Worm (Caenorhabditis elegans) whole organism, late embryonic: ENCODE measurements around the gene col-103.

Experiments
- C08G9.2 ChIP-seq: sonication (generic microtip); optimal IDR thresholded peaks from 2 replicates; lab custom pipeline; 2016; ENCODE audit warnings: mild to moderate bottlenecking, missing genetic modification characterization, moderate library complexity, missing compliant biosample characterization
- C38D4.7 ChIP-seq: fragments of 200-800 bp; sonication (Bioruptor generic); optimal IDR thresholded peaks from 2 replicates; lab custom pipeline; 2018; ENCODE audit warnings: mild to moderate bottlenecking, missing genetic modification characterization, moderate library complexity, missing compliant biosample characterization
- K02D7.2 ChIP-seq: sonication (generic microtip); optimal IDR thresholded peaks from 2 replicates; lab custom pipeline; 2017; ENCODE audit warnings: mild to moderate bottlenecking, missing genetic modification characterization, missing compliant biosample characterization
- ama-1 ChIP-seq: fragments of 150-350 bp; optimal IDR thresholded peaks from 2 replicates; lab custom pipeline; 2014
- ceh-18 ChIP-seq: sonication (generic microtip); optimal IDR thresholded peaks from 2 replicates; lab custom pipeline; 2016; ENCODE audit warnings: missing genetic modification characterization, missing compliant biosample characterization
- ceh-19 ChIP-seq: fragments of 200-800 bp; sonication (Bioruptor generic); optimal IDR thresholded peaks from 2 replicates; lab custom pipeline; 2018; ENCODE audit warnings: mild to moderate bottlenecking, missing genetic modification characterization, missing compliant biosample characterization
- ceh-24 ChIP-seq: sonication (generic microtip); optimal IDR thresholded peaks from 2 replicates; lab custom pipeline; 2016; ENCODE audit warnings: mild to moderate bottlenecking, missing genetic modification characterization, missing compliant biosample characterization
- ceh-45 ChIP-seq: fragments of 200-800 bp; sonication (Bioruptor generic); IDR thresholded peaks from 2 replicates; pipeline ENCODE4 v1.3.6; 2022; ENCODE audit warnings: missing genetic modification reagents, missing genetic modification characterization, missing compliant biosample characterization
- ceh-9 ChIP-seq: sonication (generic microtip); optimal IDR thresholded peaks from 2 replicates; lab custom pipeline; 2016; ENCODE audit warnings: mild to moderate bottlenecking, missing genetic modification characterization, inconsistent platforms, missing compliant biosample characterization
- che-1 ChIP-seq: sonication (generic microtip); optimal IDR thresholded peaks from 2 replicates; lab custom pipeline; 2016; ENCODE audit warnings: mild to moderate bottlenecking, missing genetic modification characterization, missing compliant biosample characterization
- dve-1 ChIP-seq: sonication (generic microtip); optimal IDR thresholded peaks from 2 replicates; lab custom pipeline; 2017; ENCODE audit warnings: antibody characterized with exemption, mild to moderate bottlenecking, missing genetic modification characterization, missing compliant biosample characterization
- elt-2 ChIP-seq: sonication (generic microtip); optimal IDR thresholded peaks from 2 replicates; lab custom pipeline; 2016; ENCODE audit warnings: missing genetic modification reagents, missing genetic modification characterization, missing compliant biosample characterization
- hlh-13 ChIP-seq: fragments of 200-800 bp; sonication (Bioruptor generic); optimal IDR thresholded peaks from 2 replicates; lab custom pipeline; 2018; ENCODE audit warnings: mild to moderate bottlenecking, missing genetic modification characterization, missing compliant biosample characterization
- hlh-15 ChIP-seq: sonication (generic microtip); optimal IDR thresholded peaks from 2 replicates; lab custom pipeline; 2016; ENCODE audit warnings: missing genetic modification characterization, missing compliant biosample characterization
- hlh-30 ChIP-seq: sonication (generic microtip); optimal IDR thresholded peaks from 2 replicates; lab custom pipeline; 2017; ENCODE audit warnings: antibody characterized with exemption, missing genetic modification characterization, missing compliant biosample characterization; ENCODE audit not compliant: insufficient read depth
- hlh-6 ChIP-seq: sonication (generic microtip); optimal IDR thresholded peaks from 2 replicates; lab custom pipeline; 2016; ENCODE audit warnings: missing genotype, missing genetic modification characterization, missing compliant biosample characterization
- mec-3 ChIP-seq: sonication (generic microtip); optimal IDR thresholded peaks from 2 replicates; lab custom pipeline; 2016; ENCODE audit warnings: borderline replicate concordance, missing genetic modification characterization, missing compliant biosample characterization
- nhr-232 ChIP-seq: sonication (generic microtip); optimal IDR thresholded peaks from 2 replicates; lab custom pipeline; 2016; ENCODE audit warnings: missing genetic modification characterization, missing compliant biosample characterization
- odd-2 ChIP-seq: sonication (generic microtip); optimal IDR thresholded peaks from 2 replicates; lab custom pipeline; 2017; ENCODE audit warnings: antibody characterized with exemption, mild to moderate bottlenecking, missing genetic modification characterization, missing compliant biosample characterization
- pag-3 ChIP-seq: sonication (generic microtip); optimal IDR thresholded peaks from 2 replicates; lab custom pipeline; 2016; ENCODE audit warnings: missing compliant biosample characterization, missing genetic modification characterization, borderline replicate concordance
- pat-9 ChIP-seq: fragments of 200-800 bp; sonication (Bioruptor generic); optimal IDR thresholded peaks from 2 replicates; lab custom pipeline; 2018; ENCODE audit warnings: mild to moderate bottlenecking, missing genetic modification characterization, moderate library complexity, missing compliant biosample characterization
- pha-4 ChIP-seq: fragments of 150-350 bp; optimal IDR thresholded peaks from 2 replicates; lab custom pipeline; 2018; ENCODE audit warnings: missing biosample characterization, missing genetic modification reagents, missing genetic modification characterization
- pros-1 ChIP-seq: fragments of 150-350 bp; optimal IDR thresholded peaks from 2 replicates; lab custom pipeline; 2014; ENCODE audit warnings: missing biosample characterization, missing genetic modification reagents, missing genetic modification characterization
- ref-2 ChIP-seq: sonication (generic microtip); optimal IDR thresholded peaks from 2 replicates; lab custom pipeline; 2016; ENCODE audit warnings: missing genetic modification characterization, missing compliant biosample characterization
- rnt-1 ChIP-seq: sonication (generic microtip); optimal IDR thresholded peaks from 2 replicates; lab custom pipeline; 2016; ENCODE audit warnings: missing genetic modification characterization, missing compliant biosample characterization
- sox-2 ChIP-seq: fragments of 200-800 bp; sonication (Bioruptor generic); IDR thresholded peaks from 2 replicates; pipeline ENCODE4 v1.3.6; 2022; ENCODE audit warnings: missing genetic modification reagents, missing genetic modification characterization, missing compliant biosample characterization
- syd-9 ChIP-seq: sonication (generic microtip); optimal IDR thresholded peaks from 2 replicates; lab custom pipeline; 2016; ENCODE audit warnings: mild to moderate bottlenecking, missing genetic modification characterization, moderate library complexity, missing compliant biosample characterization
- tbx-7 ChIP-seq: sonication (generic microtip); optimal IDR thresholded peaks from 2 replicates; lab custom pipeline; 2016; ENCODE audit warnings: missing genotype, missing genetic modification characterization, missing compliant biosample characterization
- unc-42 ChIP-seq: sonication (generic microtip); optimal IDR thresholded peaks from 2 replicates; lab custom pipeline; 2016; ENCODE audit warnings: missing genotype, missing genetic modification characterization, missing compliant biosample characterization
- unc-55 ChIP-seq: sonication (generic microtip); optimal IDR thresholded peaks from 2 replicates; lab custom pipeline; 2017; ENCODE audit warnings: missing biosample characterization, missing genetic modification reagents, missing genetic modification characterization
- ztf-16 ChIP-seq: sonication (generic microtip); optimal IDR thresholded peaks from 2 replicates; lab custom pipeline; 2017; ENCODE audit warnings: missing genetic modification characterization, missing compliant biosample characterization

Gene col-103

DNA sequence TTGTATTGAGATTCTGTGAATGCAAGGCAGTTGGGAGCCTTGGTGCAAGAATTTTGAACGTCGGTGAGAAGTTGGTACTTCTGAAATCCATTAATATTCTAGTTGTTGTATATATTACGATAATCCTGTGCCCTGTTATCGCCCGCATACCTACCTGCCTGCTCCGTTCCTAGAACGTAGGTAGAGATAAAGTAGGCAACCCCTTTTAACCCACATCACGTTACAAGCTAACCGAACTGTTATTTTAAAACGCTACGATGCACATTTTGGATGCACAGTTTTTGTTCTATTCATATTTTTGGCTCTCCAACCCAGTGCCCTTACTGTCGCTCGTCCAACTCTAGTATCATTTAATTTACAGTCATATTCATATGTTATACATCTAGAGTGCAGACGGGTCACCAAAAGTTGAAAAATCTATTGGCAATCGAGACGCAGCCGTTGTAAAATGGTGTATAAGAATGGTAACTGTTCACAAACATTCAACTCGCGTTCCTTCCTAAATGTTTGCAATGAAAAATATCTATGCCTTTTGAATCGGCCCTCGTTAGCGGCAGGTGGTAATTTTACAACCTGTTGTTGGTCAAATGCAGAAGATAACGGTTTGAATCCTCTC is 9.0 kb downstream of the col-103 start:
- no peak for TF ChIP-seq nhr-232
- no peak for TF ChIP-seq ztf-16 (tag; lab: Kevin White, UChicago)
- TF ChIP-seq rnt-1 (tag; lab: Kevin White, UChicago): no peak
- no peak for TF ChIP-seq unc-55
- TF ChIP-seq odd-2 (tag; lab: Kevin White, UChicago): no peak
- TF ChIP-seq pat-9 (tag; lab: Kevin White, UChicago): no peak
- TF ChIP-seq hlh-30 (tag; lab: Kevin White, UChicago): no peak

DNA sequence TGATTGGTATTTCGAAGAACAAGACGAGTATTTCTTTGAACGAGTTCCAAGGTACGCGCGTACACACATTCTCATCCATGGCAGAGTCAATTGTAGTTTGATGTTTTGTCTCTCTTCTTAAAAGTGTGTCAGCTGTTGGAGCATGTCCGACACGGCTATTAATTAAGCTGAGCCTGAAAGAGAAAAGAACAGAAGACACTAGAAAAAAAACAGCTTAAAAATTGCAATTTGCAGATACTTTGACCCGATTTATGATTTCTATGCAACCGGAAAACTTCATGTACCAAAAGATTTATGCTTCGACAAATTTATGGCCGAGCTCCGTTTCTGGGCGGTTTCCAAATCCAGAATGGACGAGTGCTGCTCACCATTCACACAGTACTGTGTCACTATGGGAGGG is 13.9 kb downstream of the col-103 start:
- TF ChIP-seq hlh-13 (GFP tag; lab: Kevin White, UChicago) (no peak), C08G9.2 (no peak), ref-2 (tag; lab: Kevin White, UChicago) (no peak), pha-4 (tag; lab: Kevin White, UChicago) (no peak), ceh-19 (GFP tag; lab: Kevin White, UChicago) (no peak), tbx-7 (tag; lab: Kevin White, UChicago) (no peak), unc-55 (no peak), dve-1 (tag; lab: Kevin White, UChicago) (no peak), che-1 (tag; lab: Kevin White, UChicago) (no peak), C38D4.7 (GFP tag; lab: Kevin White, UChicago) (no peak), pat-9 (tag; lab: Kevin White, UChicago) (no peak), pros-1 (no peak)

DNA sequence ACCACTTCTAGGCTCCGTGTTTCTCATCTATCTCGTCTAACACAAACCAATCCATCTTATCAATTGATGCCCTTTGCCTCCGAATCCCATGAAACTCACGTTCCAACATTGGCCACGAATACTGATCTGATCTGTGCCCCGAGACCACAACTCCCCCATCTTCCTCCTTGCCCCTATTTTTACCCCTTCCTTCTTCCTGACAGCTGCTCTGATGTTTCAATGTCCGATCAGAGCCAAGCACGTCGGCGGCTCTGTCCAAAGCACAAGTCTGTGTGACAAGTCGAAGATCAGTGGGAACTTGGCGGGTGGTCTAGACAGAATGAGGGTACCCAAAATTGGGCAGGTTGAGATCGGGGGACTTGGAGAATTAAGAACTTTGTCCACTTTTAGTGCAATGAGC is 17.1 kb downstream of the col-103 start:
- TF ChIP-seq pha-4 (tag; lab: Kevin White, UChicago) (no peak), elt-2 (tag; lab: Kevin White, UChicago) (no peak), ama-1 (lab: Kevin White, UChicago) (no peak), unc-42 (tag; lab: Kevin White, UChicago) (no peak), dve-1 (tag; lab: Kevin White, UChicago) (no peak), hlh-6 (no peak), ceh-18 (no peak), ceh-19 (GFP tag; lab: Kevin White, UChicago) (no peak), pag-3 (tag; lab: Kevin White, UChicago) (no peak), K02D7.2 (tag; lab: Kevin White, UChicago) (no peak), ceh-45 (GFP tag; lab: Robert Waterston, UW) (no peak), hlh-15 (tag; lab: Kevin White, UChicago) (no peak), syd-9 (tag; lab: Kevin White, UChicago) (no peak), sox-2 (no peak)
- TF ChIP-seq, all 69 proteins: peak for 0

DNA sequence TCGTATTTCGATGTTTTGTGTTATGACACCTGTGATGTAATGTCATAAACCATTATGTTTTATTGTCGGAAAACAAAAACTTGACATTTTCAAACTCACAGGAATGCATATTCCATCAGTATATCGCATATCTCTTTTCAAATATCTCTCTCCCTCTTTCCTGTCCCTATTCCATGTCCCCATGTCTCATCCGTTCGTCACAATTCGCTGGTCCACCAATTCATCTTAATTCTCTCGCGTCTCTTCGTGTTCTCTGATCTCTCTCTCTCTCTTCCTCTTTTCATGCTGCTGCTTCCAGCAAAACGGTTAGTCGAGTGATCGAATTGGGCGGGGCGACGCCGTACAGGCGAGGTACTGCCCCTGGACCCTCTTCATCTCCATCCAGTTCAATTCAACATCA is 21.6 kb downstream of the col-103 start:
- TF ChIP-seq pha-4 (tag; lab: Kevin White, UChicago) (no peak), unc-55 (peak; percentile 67), unc-42 (tag; lab: Kevin White, UChicago) (no peak), ref-2 (tag; lab: Kevin White, UChicago) (peak; percentile 40)

DNA sequence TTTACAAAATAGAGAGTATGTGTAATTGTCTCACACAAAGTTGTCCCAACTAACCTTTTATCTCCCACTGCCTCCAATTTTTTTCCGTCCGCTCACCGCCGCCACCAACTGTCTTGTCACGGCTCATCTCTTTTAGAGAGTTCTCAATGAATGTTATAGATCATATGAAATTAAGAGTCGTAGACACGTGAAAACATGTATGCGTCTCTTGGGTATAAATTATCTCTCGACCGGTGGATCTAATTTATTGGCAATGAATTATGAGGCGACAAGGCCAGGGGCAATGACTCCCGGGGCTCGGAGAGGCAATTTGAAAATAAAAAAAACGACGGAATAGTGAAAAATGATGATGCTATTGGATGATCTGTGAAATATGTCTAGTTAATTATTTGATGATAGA is 22.8 kb downstream of the col-103 start:
- TF ChIP-seq ceh-24 (tag; lab: Kevin White, UChicago) (no peak), hlh-15 (tag; lab: Kevin White, UChicago) (no peak), unc-55 (peak; percentile 94), ceh-9 (no peak), pat-9 (tag; lab: Kevin White, UChicago) (no peak), mec-3 (tag; lab: Kevin White, UChicago) (no peak)
